Fruit fly (Drosophila melanogaster) whole organism, embryonic: ENCODE results near the gene Mabi.

Experiments
- CG10565 ChIP-seq: fragments of 200-800 bp; sonication (Bioruptor generic); optimal IDR thresholded peaks from 3 replicates; lab custom pipeline; 2016; ENCODE audit warnings: missing biosample characterization, mild to moderate bottlenecking, missing genetic modification characterization
- CG12155 ChIP-seq: fragments of 200-800 bp; sonication (Bioruptor generic); optimal IDR thresholded peaks from 3 replicates; lab custom pipeline; 2016; ENCODE audit warnings: missing biosample characterization, missing genetic modification characterization
- CG3995 ChIP-seq: fragments of 200-800 bp; sonication (Bioruptor generic); optimal IDR thresholded peaks from 3 replicates; lab custom pipeline; 2016; ENCODE audit warnings: missing biosample characterization, missing genetic modification characterization
- CG7839 ChIP-seq: fragments of 200-800 bp; sonication (Bioruptor generic); optimal IDR thresholded peaks from 3 replicates; lab custom pipeline; 2018; ENCODE audit warnings: missing biosample characterization, mild to moderate bottlenecking, missing genetic modification characterization, moderate library complexity
- D ChIP-seq, 2 experiments: fragments of 200-800 bp in 1 of 2; fragments of >200 bp in 1 of 2; sonication (Bioruptor generic) in 1 of 2; optimal IDR thresholded peaks; 2 replicates in 1 of 2; 3 replicates in 1 of 2; lab custom pipeline; 2017; ENCODE audit warnings: mild to moderate bottlenecking in 1 of 2, missing biosample characterization in 1 of 2, missing genetic modification characterization in 1 of 2, missing genetic modification reagents in 1 of 2
- Drgx ChIP-seq: fragments of 200-800 bp; sonication (Bioruptor generic); IDR thresholded peaks from 2 replicates; pipeline ENCODE4 v1.3.6; 2022; ENCODE audit warnings: missing biosample characterization, missing genetic modification characterization
- Hr3 ChIP-seq: fragments of 200-800 bp; sonication (Bioruptor generic); optimal IDR thresholded peaks from 3 replicates; lab custom pipeline; 2016; ENCODE audit warnings: missing biosample characterization, missing genetic modification characterization
- Lpt ChIP-seq: fragments of >200 bp; optimal IDR thresholded peaks from 2 replicates; lab custom pipeline; 2018; ENCODE audit warnings: missing biosample characterization, missing genetic modification characterization
- bowl ChIP-seq: fragments of 200-800 bp; sonication (Bioruptor generic); IDR thresholded peaks from 2 replicates; pipeline ENCODE4 v1.3.6; 2022; ENCODE audit warnings: missing biosample characterization, missing genetic modification characterization
- lbe ChIP-seq: fragments of 200-800 bp; sonication (Bioruptor generic); optimal IDR thresholded peaks from 2 replicates; lab custom pipeline; 2016; ENCODE audit warnings: missing biosample characterization, mild to moderate bottlenecking, missing genetic modification characterization
- luna ChIP-seq: fragments of 200-800 bp; sonication (Bioruptor generic); optimal IDR thresholded peaks from 2 replicates; lab custom pipeline; 2016; ENCODE audit warnings: missing biosample characterization, missing genetic modification characterization

DNA sequence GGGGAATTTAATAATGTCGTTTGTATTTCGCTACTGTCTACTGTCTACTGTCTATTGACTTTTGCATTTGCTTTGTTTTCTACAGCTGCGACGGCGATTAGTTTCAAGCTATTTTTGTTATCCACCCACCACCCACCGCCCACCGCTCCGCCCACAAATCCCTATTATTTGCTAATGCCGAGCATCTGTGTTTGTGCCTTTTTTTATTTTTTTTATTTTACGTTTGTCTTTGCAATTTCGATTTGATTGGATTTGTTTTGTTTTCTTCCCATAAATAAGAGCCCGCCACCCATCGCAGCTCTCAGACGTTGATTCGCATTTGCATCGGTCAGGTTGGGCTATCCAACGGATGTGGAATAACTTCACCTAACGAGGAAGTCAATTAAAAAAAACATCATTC is 1.7 kb upstream of the Mabi start, which contains the start of gene Jhbp14:
- TF ChIP-seq D (optimal IDR thresholded peaks at IDR 0.05; lab: Kevin White, UChicago) (no peak), D (GFP tag; optimal IDR thresholded peaks at IDR 0.05; lab: Kevin White, UChicago) (no peak), Drgx (no peak), Lpt (GFP tag; lab: Kevin White, UChicago) (no peak), bowl (GFP tag; lab: Robert Waterston, UW) (no peak), lbe (no peak), CG3995 (no peak), CG12155 (GFP tag; lab: Kevin White, UChicago) (no peak), luna (GFP tag; lab: Kevin White, UChicago) (no peak), Hr3 (GFP tag; lab: Kevin White, UChicago) (no peak), CG7839 (tag; lab: Kevin White, UChicago) (no peak), CG10565 (GFP tag; lab: Kevin White, UChicago) (no peak)
